Comparison of ENCODE assay signal across 2 worm cellular contexts in the genomic region with DNA sequence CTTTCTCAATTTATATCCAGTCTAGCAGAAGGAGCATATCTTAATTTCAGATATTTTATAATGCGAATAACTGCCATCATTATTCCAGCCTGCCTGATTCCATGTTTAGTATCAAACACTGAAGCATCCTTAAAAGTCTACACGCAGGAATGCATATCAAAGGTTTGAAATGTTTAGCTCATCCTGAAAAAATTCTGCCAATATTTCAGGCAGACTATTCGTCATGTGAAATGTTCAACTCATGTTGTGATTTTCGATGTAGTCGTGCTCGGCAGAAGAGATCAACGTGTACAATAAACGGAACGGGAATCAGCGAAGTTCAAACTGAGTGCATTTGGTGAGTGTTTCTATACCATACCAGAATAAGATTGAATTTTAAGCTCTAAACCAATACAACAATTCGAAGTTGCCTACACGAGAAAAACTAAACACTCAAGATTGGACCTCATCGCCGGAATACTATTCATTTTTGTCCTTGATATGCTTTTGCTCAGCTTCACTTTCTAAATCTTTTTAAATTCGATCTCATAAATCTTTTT.
TF ChIP-seq lines count a peak whose summit lies in the region.

A gene (plus strand): TSS at position 51 of the 539 bp plus-strand sequence.

TF ChIP-seq in whole organism, L4 larva, 104 proteins besides CTCF, POLR2A, EP300 and RAD21:
- TF ChIP-seq F26F4.8 (GFP tag; conservative IDR thresholded peaks at IDR 0.05; lab: Robert Waterston, UW) (no peak), lin-38 (GFP tag; IDR thresholded peaks at IDR 0.05; lab: Robert Waterston, UW) (peak; percentile 54), snpc-1.2 (GFP tag; IDR thresholded peaks at IDR 0.05; lab: Robert Waterston, UW) (0 out of 2 replicates have a peak, but pooled peaks have one; percentile 35), daf-12 (tag; optimal IDR thresholded peaks at IDR 0.05; lab: Kevin White, UChicago) (no peak), Y105C5A.15 (GFP tag; IDR thresholded peaks at IDR 0.05; lab: Robert Waterston, UW) (0 out of 2 replicates have a peak, but pooled peaks have one; percentile 20), jun-1 (tag; optimal IDR thresholded peaks at IDR 0.05; lab: Kevin White, UChicago) (no peak), ceh-62 (tag; optimal IDR thresholded peaks at IDR 0.05; lab: Kevin White, UChicago) (no peak), zfp-3 (GFP tag; conservative IDR thresholded peaks at IDR 0.05; lab: Robert Waterston, UW) (0 out of 2 replicates have a peak, but pooled peaks have one; percentile 19), ceh-20 (GFP tag; IDR thresholded peaks at IDR 0.05; lab: Robert Waterston, UW) (no peak), nhr-102 (tag; optimal IDR thresholded peaks at IDR 0.05; lab: Kevin White, UChicago) (no peak), spr-1 (tag; optimal IDR thresholded peaks at IDR 0.05; lab: Kevin White, UChicago) (no peak), Y48G9A.11 (GFP tag; IDR thresholded peaks at IDR 0.05; lab: Robert Waterston, UW) (peak; percentile 63; the same call in 1 of the 2 replicates), fos-1 (tag; optimal IDR thresholded peaks at IDR 0.05; lab: Kevin White, UChicago) (no peak)

TF ChIP-seq in whole organism, young adult, 124 proteins besides CTCF, POLR2A, EP300 and RAD21:
- TF ChIP-seq athp-1 (tag; optimal IDR thresholded peaks at IDR 0.05; lab: Kevin White, UChicago) (peak; percentile 34), snpc-3.4 (tag; optimal IDR thresholded peaks at IDR 0.05; lab: Kevin White, UChicago) (peak; percentile 50), hlh-26 (GFP tag; conservative IDR thresholded peaks at IDR 0.05; lab: Robert Waterston, UW) (no peak), ztf-3 (GFP tag; optimal IDR thresholded peaks at IDR 0.05; lab: Kevin White, UChicago) (no peak), madf-6 (GFP tag; IDR thresholded peaks at IDR 0.05; lab: Robert Waterston, UW) (peak; percentile 57), hrde-1 (tag; optimal IDR thresholded peaks at IDR 0.05; lab: Kevin White, UChicago; ENCODE audit: borderline replicate concordance) (peak; percentile 84), ceh-40 (GFP tag; IDR thresholded peaks at IDR 0.05; lab: Robert Waterston, UW) (0 out of 2 replicates have a peak, but pooled peaks have one; percentile 11), attf-6 (GFP tag; IDR thresholded peaks at IDR 0.05; lab: Robert Waterston, UW) (peak; percentile 53; the same call in 1 of the 2 replicates), akir-1 (GFP tag; optimal IDR thresholded peaks at IDR 0.05; lab: Kevin White, UChicago) (no peak), snpc-1.3 (tag; optimal IDR thresholded peaks at IDR 0.05; lab: Kevin White, UChicago; ENCODE audit: insufficient read depth) (peak; percentile 54), lin-54 (GFP tag; optimal IDR thresholded peaks at IDR 0.05; lab: Kevin White, UChicago) (peak; percentile 25), ekl-4 (GFP tag; IDR thresholded peaks at IDR 0.05; lab: Robert Waterston, UW) (peak; percentile 56; the same call in 1 of the 2 replicates), F49E8.2 (tag; optimal IDR thresholded peaks at IDR 0.05; lab: Kevin White, UChicago; ENCODE audit: insufficient read depth) (peak; percentile 68), madf-3 (GFP tag; IDR thresholded peaks at IDR 0.05; lab: Robert Waterston, UW) (peak; percentile 82; the same call in 1 of the 2 replicates), pbrm-1 (GFP tag; IDR thresholded peaks at IDR 0.05; lab: Robert Waterston, UW) (peak; percentile 13; the same call in 1 of the 2 replicates), Y67H2A.10 (GFP tag; conservative IDR thresholded peaks at IDR 0.05; lab: Robert Waterston, UW) (no peak), snpc-1.1 (tag; optimal IDR thresholded peaks at IDR 0.05; lab: Kevin White, UChicago; ENCODE audit: insufficient read depth) (peak; percentile 35), ama-1 (optimal IDR thresholded peaks at IDR 0.05; lab: Kevin White, UChicago) (no peak), ama-1 (GFP tag; optimal IDR thresholded peaks at IDR 0.05; lab: Kevin White, UChicago) (no peak), mes-4 (tag; optimal IDR thresholded peaks at IDR 0.05; lab: Kevin White, UChicago) (peak; percentile 16), hsf-1 (GFP tag; IDR thresholded peaks at IDR 0.05; lab: Robert Waterston, UW) (peak; percentile 5; the same call in 1 of the 2 replicates), mxl-1 (tag; optimal IDR thresholded peaks at IDR 0.05; lab: Kevin White, UChicago) (no peak), tbp1 (GFP tag; optimal IDR thresholded peaks at IDR 0.05; lab: Kevin White, UChicago) (peak; percentile 32), nhr-27 (tag; optimal IDR thresholded peaks at IDR 0.05; lab: Kevin White, UChicago) (no peak), xnd-1 (tag; optimal IDR thresholded peaks at IDR 0.05; lab: Kevin White, UChicago) (no peak), ZK185.1 (tag; optimal IDR thresholded peaks at IDR 0.05; lab: Kevin White, UChicago; ENCODE audit: poor library complexity, severe bottlenecking) (peak; percentile 7)
TF ChIP-seq in whole organism, young adult: peak in this region for 17.
